Fruit fly (Drosophila melanogaster) whole organism, embryonic: ENCODE results near the gene ea.
A peak's percentile ranks its signal among the peaks of the same experiment; 100 is the strongest.

Experiments
- Adf1 ChIP-seq: fragments of 200-800 bp; sonication (Bioruptor generic); IDR thresholded peaks from 2 replicates; pipeline ENCODE4 v1.3.6; 2022; ENCODE audit warnings: missing biosample characterization, missing genetic modification characterization
- Blimp-1 ChIP-seq: fragments of 200-800 bp; sonication (Bioruptor generic); optimal IDR thresholded peaks from 3 replicates; lab custom pipeline; 2018; ENCODE audit warnings: missing biosample characterization, missing genetic modification characterization, mild to moderate bottlenecking, moderate library complexity, missing genetic modification reagents
- C15 ChIP-seq: fragments of 200-800 bp; sonication (Bioruptor generic); IDR thresholded peaks from 3 replicates; pipeline ENCODE4 v1.3.6; 2022; ENCODE audit warnings: missing biosample characterization, missing genetic modification characterization
- CG11456 ChIP-seq: fragments of 200-800 bp; sonication (Bioruptor generic); IDR thresholded peaks from 3 replicates; pipeline ENCODE4 v1.3.6; 2022; ENCODE audit warnings: missing biosample characterization, missing genetic modification characterization
- CG12942 ChIP-seq: fragments of 200-800 bp; sonication (Bioruptor generic); optimal IDR thresholded peaks from 3 replicates; lab custom pipeline; 2016; ENCODE audit warnings: missing biosample characterization, missing genetic modification characterization
- CG14014 ChIP-seq: fragments of 200-800 bp; sonication (Bioruptor generic); IDR thresholded peaks from 2 replicates; pipeline ENCODE4 v1.3.6; 2022; ENCODE audit warnings: missing biosample characterization, missing genetic modification characterization
- CG14710 ChIP-seq: fragments of 200-800 bp; sonication (Bioruptor generic); optimal IDR thresholded peaks from 3 replicates; lab custom pipeline; 2019; ENCODE audit warnings: missing biosample characterization, mild to moderate bottlenecking, missing genetic modification characterization, moderate library complexity
- CG14965 ChIP-seq: fragments of 200-800 bp; sonication (Bioruptor generic); optimal IDR thresholded peaks from 2 replicates; lab custom pipeline; 2016; ENCODE audit warnings: missing biosample characterization, missing genetic modification characterization, borderline replicate concordance
- CG16779 ChIP-seq: fragments of 200-800 bp; sonication (Bioruptor generic); IDR thresholded peaks from 2 replicates; pipeline ENCODE4 v1.3.6; 2022; ENCODE audit warnings: missing biosample characterization, missing genetic modification characterization
- CG18476 ChIP-seq: fragments of 200-800 bp; sonication (Bioruptor generic); optimal IDR thresholded peaks from 2 replicates; lab custom pipeline; 2016; ENCODE audit warnings: missing biosample characterization, mild to moderate bottlenecking, missing genetic modification characterization
- CG2199 ChIP-seq: fragments of 200-800 bp; sonication (Bioruptor generic); IDR thresholded peaks from 3 replicates; pipeline ENCODE4 v1.3.6; 2022; ENCODE audit warnings: missing biosample characterization, missing genetic modification characterization
- CG2712 ChIP-seq: fragments of 200-800 bp; optimal IDR thresholded peaks from 3 replicates; lab custom pipeline; 2019; ENCODE audit warnings: missing biosample characterization, mild to moderate bottlenecking, missing genetic modification characterization, moderate library complexity
- CG30431 ChIP-seq: fragments of 200-800 bp; sonication (Bioruptor generic); optimal IDR thresholded peaks from 2 replicates; lab custom pipeline; 2017; ENCODE audit warnings: missing biosample characterization, missing genetic modification characterization
- CG32767 ChIP-seq: fragments of 200-800 bp; sonication (Bioruptor generic); IDR thresholded peaks from 2 replicates; pipeline ENCODE4 v1.3.6; 2022; ENCODE audit warnings: missing biosample characterization, missing genetic modification characterization
- CG3847 ChIP-seq: fragments of 200-800 bp; sonication (Bioruptor generic); IDR thresholded peaks from 2 replicates; pipeline ENCODE4 v1.3.6; 2022; ENCODE audit warnings: missing biosample characterization, missing genetic modification characterization
- CG4328 ChIP-seq: fragments of 200-800 bp; sonication (Bioruptor generic); optimal IDR thresholded peaks from 3 replicates; lab custom pipeline; 2017; ENCODE audit warnings: missing biosample characterization, missing genetic modification reagents, missing genetic modification characterization
- CG43689 ChIP-seq: fragments of 200-800 bp; sonication (Bioruptor generic); IDR thresholded peaks from 2 replicates; pipeline ENCODE4 v1.3.6; 2022; ENCODE audit warnings: missing biosample characterization, missing genetic modification characterization
- CG6813 ChIP-seq: fragments of 200-800 bp; sonication (Bioruptor generic); optimal IDR thresholded peaks from 2 replicates; lab custom pipeline; 2017; ENCODE audit warnings: missing biosample characterization, missing genetic modification characterization, mild to moderate bottlenecking, moderate library complexity, missing genetic modification reagents
- CG6854 ChIP-seq: fragments of 200-800 bp; sonication (Bioruptor generic); optimal IDR thresholded peaks from 3 replicates; lab custom pipeline; 2017; ENCODE audit warnings: missing biosample characterization, mild to moderate bottlenecking, missing genetic modification characterization
- CG7987 ChIP-seq: fragments of 200-800 bp; sonication (Bioruptor generic); optimal IDR thresholded peaks from 2 replicates; lab custom pipeline; 2018; ENCODE audit warnings: missing biosample characterization, mild to moderate bottlenecking, missing genetic modification characterization, moderate library complexity
- D ChIP-seq, 2 experiments: fragments of 200-800 bp in 1 of 2; fragments of >200 bp in 1 of 2; sonication (Bioruptor generic) in 1 of 2; optimal IDR thresholded peaks; 2 replicates in 1 of 2; 3 replicates in 1 of 2; lab custom pipeline; 2017; ENCODE audit warnings: mild to moderate bottlenecking in 1 of 2, missing biosample characterization in 1 of 2, missing genetic modification characterization in 1 of 2, missing genetic modification reagents in 1 of 2
- Drgx ChIP-seq: fragments of 200-800 bp; sonication (Bioruptor generic); IDR thresholded peaks from 2 replicates; pipeline ENCODE4 v1.3.6; 2022; ENCODE audit warnings: missing biosample characterization, missing genetic modification characterization
- Eip74EF ChIP-seq, 2 experiments: fragments of 200-800 bp in 1 of 2; fragments of >200 bp in 1 of 2; sonication (Bioruptor generic) in 1 of 2; optimal IDR thresholded peaks; 2 replicates each; lab custom pipeline; 2017 to 2019; ENCODE audit warnings: missing biosample characterization in 2 of 2, missing genetic modification characterization in 2 of 2, mild to moderate bottlenecking in 1 of 2, moderate library complexity in 1 of 2
- Elba2 ChIP-seq: fragments of 200-800 bp; sonication (Bioruptor generic); optimal IDR thresholded peaks from 3 replicates; lab custom pipeline; 2016; ENCODE audit warnings: missing biosample characterization, missing genetic modification characterization
- Fer1 ChIP-seq: fragments of 200-800 bp; sonication (Bioruptor generic); optimal IDR thresholded peaks from 2 replicates; lab custom pipeline; 2017; ENCODE audit warnings: missing biosample characterization, mild to moderate bottlenecking, missing genetic modification characterization
- Jarid2 ChIP-seq: fragments of 200-800 bp; sonication (Bioruptor generic); optimal IDR thresholded peaks from 3 replicates; lab custom pipeline; 2017; ENCODE audit warnings: mild to moderate bottlenecking, missing biosample characterization, missing genetic modification reagents, missing genetic modification characterization
- Nf-YC ChIP-seq: fragments of 200-800 bp; optimal IDR thresholded peaks from 3 replicates; lab custom pipeline; 2019; ENCODE audit warnings: missing biosample characterization, mild to moderate bottlenecking, missing genetic modification characterization, moderate library complexity
- PHDP ChIP-seq: fragments of 200-800 bp; sonication (Bioruptor generic); optimal IDR thresholded peaks from 3 replicates; lab custom pipeline; 2018; ENCODE audit warnings: missing biosample characterization, mild to moderate bottlenecking, missing genetic modification characterization, moderate library complexity
- Taf1 ChIP-seq: fragments of 200-800 bp; sonication (Bioruptor generic); IDR thresholded peaks from 2 replicates; pipeline ENCODE4 v1.3.6; 2022; ENCODE audit warnings: missing biosample characterization, missing genetic modification characterization
- Trl ChIP-seq, 3 experiments: fragments of >200 bp in 2 of 3; fragments of 200-800 bp in 1 of 3; sonication (Bioruptor generic) in 1 of 3; optimal IDR thresholded peaks; 2 replicates in 1 of 3; 3 replicates in 2 of 3; lab custom pipeline; 2016 to 2017; ENCODE audit warnings: missing biosample characterization in 1 of 3, missing genetic modification characterization in 1 of 3
- Xrp1 ChIP-seq: fragments of 200-800 bp; sonication (Bioruptor generic); IDR thresholded peaks from 2 replicates; pipeline ENCODE4 v1.3.6; 2022; ENCODE audit warnings: missing biosample characterization, missing genetic modification characterization
- ap ChIP-seq: fragments of 200-800 bp; sonication (Bioruptor generic); IDR thresholded peaks from 2 replicates; pipeline ENCODE4 v1.3.6; 2022; ENCODE audit warnings: missing biosample characterization, missing genetic modification characterization
- ato ChIP-seq: fragments of 200-800 bp; sonication (Bioruptor generic); IDR thresholded peaks from 2 replicates; pipeline ENCODE4 v1.3.6; 2022; ENCODE audit warnings: missing biosample characterization, missing genetic modification characterization; ENCODE audit not compliant: partially characterized antibody
- cas ChIP-seq: fragments of 200-800 bp; sonication (Bioruptor generic); IDR thresholded peaks from 2 replicates; pipeline ENCODE4 v1.3.6; 2022; ENCODE audit warnings: missing biosample characterization, missing genetic modification characterization
- cato ChIP-seq: fragments of 200-800 bp; sonication (Bioruptor generic); optimal IDR thresholded peaks from 2 replicates; lab custom pipeline; 2016; ENCODE audit warnings: missing biosample characterization, missing genetic modification characterization, borderline replicate concordance
- crc ChIP-seq: fragments of 200-800 bp; sonication (Bioruptor generic); optimal IDR thresholded peaks from 2 replicates; lab custom pipeline; 2016; ENCODE audit warnings: missing biosample characterization, missing genetic modification characterization
- dpn ChIP-seq, 2 experiments: fragments of 200-800 bp; sonication (Bioruptor generic); optimal IDR thresholded peaks; 3 replicates each; lab custom pipeline; 2016; ENCODE audit warnings: missing biosample characterization in 2 of 2, missing genetic modification characterization in 2 of 2
- fd3F ChIP-seq: fragments of 200-800 bp; sonication (Bioruptor generic); optimal IDR thresholded peaks from 2 replicates; lab custom pipeline; 2018; ENCODE audit warnings: missing biosample characterization, mild to moderate bottlenecking, missing genetic modification characterization, moderate library complexity
- ftz-f1 ChIP-seq: fragments of 200-800 bp; sonication (Bioruptor generic); optimal IDR thresholded peaks from 2 replicates; lab custom pipeline; 2016; ENCODE audit warnings: missing biosample characterization, missing genetic modification characterization
- gcm ChIP-seq: fragments of 200-800 bp; sonication (Bioruptor generic); optimal IDR thresholded peaks from 2 replicates; lab custom pipeline; 2019; ENCODE audit warnings: missing biosample characterization, mild to moderate bottlenecking, missing genetic modification characterization, moderate library complexity
- gt ChIP-seq: fragments of 200-800 bp; sonication (Bioruptor generic); IDR thresholded peaks from 2 replicates; pipeline ENCODE4 v1.3.6; 2022; ENCODE audit warnings: missing biosample characterization, missing genetic modification characterization
- ind ChIP-seq: fragments of 200-800 bp; sonication (Bioruptor generic); optimal IDR thresholded peaks from 3 replicates; lab custom pipeline; 2016; ENCODE audit warnings: missing biosample characterization, missing genetic modification characterization
- jing ChIP-seq: fragments of 200-800 bp; sonication (Bioruptor generic); optimal IDR thresholded peaks from 2 replicates; lab custom pipeline; 2018; ENCODE audit warnings: missing biosample characterization, mild to moderate bottlenecking, missing genetic modification characterization
- lov ChIP-seq, 2 experiments: fragments of 200-800 bp in 1 of 2; fragments of >200 bp in 1 of 2; sonication (Bioruptor generic) in 1 of 2; IDR thresholded peaks in 1 of 2; optimal IDR thresholded peaks in 1 of 2; 2 replicates in 1 of 2; 3 replicates in 1 of 2; pipeline versions ENCODE4 v1.3.6 to Lab custom; 2017 to 2022; ENCODE audit warnings: missing biosample characterization in 1 of 2, missing genetic modification characterization in 1 of 2
- luna ChIP-seq: fragments of 200-800 bp; sonication (Bioruptor generic); optimal IDR thresholded peaks from 2 replicates; lab custom pipeline; 2016; ENCODE audit warnings: missing biosample characterization, missing genetic modification characterization
- pzg ChIP-seq: fragments of 200-800 bp; sonication (Bioruptor generic); optimal IDR thresholded peaks from 3 replicates; lab custom pipeline; 2018; ENCODE audit warnings: missing biosample characterization, mild to moderate bottlenecking, missing genetic modification characterization, moderate library complexity
- shn ChIP-seq: fragments of 200-800 bp; sonication (Bioruptor generic); optimal IDR thresholded peaks from 3 replicates; lab custom pipeline; 2016; ENCODE audit warnings: missing biosample characterization, missing genetic modification characterization
- sug ChIP-seq: fragments of 200-800 bp; optimal IDR thresholded peaks from 2 replicates; lab custom pipeline; 2019; ENCODE audit warnings: missing biosample characterization, mild to moderate bottlenecking, missing genetic modification characterization, moderate library complexity
- twi ChIP-seq: fragments of 200-800 bp; optimal IDR thresholded peaks from 2 replicates; lab custom pipeline; 2019; ENCODE audit warnings: missing biosample characterization, mild to moderate bottlenecking, missing genetic modification characterization, moderate library complexity
- usp ChIP-seq: fragments of >200 bp; optimal IDR thresholded peaks from 2 replicates; lab custom pipeline; 2017; ENCODE audit warnings: missing biosample characterization, missing genetic modification characterization

Gene ea

dm6 chr3R:15345198-15346017 lies 16.9 kb downstream of the ea start (continued):
- TF ChIP-seq CG2712 (tag; lab: Kevin White, UChicago) = no peak
- TF ChIP-seq crc (GFP tag; lab: Kevin White, UChicago) = no peak
- no peak for TF ChIP-seq CG14710
- TF ChIP-seq CG14014 (GFP tag; lab: Robert Waterston, UW) = no peak
- peak; percentile 98 for TF ChIP-seq Blimp-1
- TF ChIP-seq PHDP (tag; lab: Kevin White, UChicago) = no peak
- TF ChIP-seq Nf-YC = no peak
- no peak for TF ChIP-seq CG3847 (GFP tag; lab: Robert Waterston, UW)
- TF ChIP-seq Xrp1 (GFP tag; lab: Robert Waterston, UW) = no peak
- TF ChIP-seq ap (GFP tag; lab: Robert Waterston, UW) = no peak
- TF ChIP-seq Adf1 = no peak
- TF ChIP-seq Eip74EF (GFP tag; optimal IDR thresholded peaks at IDR 0.05; lab: Kevin White, UChicago) = no peak
- no peak for TF ChIP-seq C15
- peak; percentile 83 for TF ChIP-seq Elba2 (GFP tag; lab: Kevin White, UChicago)
- TF ChIP-seq cas = no peak
- no peak for TF ChIP-seq Drgx
- no peak for TF ChIP-seq CG7987
- TF ChIP-seq jing = no peak
- TF ChIP-seq CG32767 (GFP tag; lab: Robert Waterston, UW) = no peak
- TF ChIP-seq luna = no peak
- peak in 1 of 2 experiments; percentile 5 for TF ChIP-seq Trl (optimal IDR thresholded peaks at IDR 0.05; lab: Kevin White, UChicago)
- TF ChIP-seq Trl (GFP tag; optimal IDR thresholded peaks at IDR 0.05; lab: Kevin White, UChicago) = no peak
- no peak for TF ChIP-seq CG12942
- no peak for TF ChIP-seq shn
- no peak for TF ChIP-seq lov (optimal IDR thresholded peaks at IDR 0.05; lab: Kevin White, UChicago)
- TF ChIP-seq lov (GFP tag; IDR thresholded peaks at IDR 0.05; lab: Robert Waterston, UW) = no peak
- no peak for TF ChIP-seq CG2199 (GFP tag; lab: Robert Waterston, UW)
- no peak for TF ChIP-seq ato (GFP tag; lab: Robert Waterston, UW)
- peak; percentile 22 for TF ChIP-seq sug (tag; lab: Kevin White, UChicago)
- TF ChIP-seq Taf1 (GFP tag; lab: Robert Waterston, UW) = no peak
- no peak for TF ChIP-seq ind (GFP tag; lab: Kevin White, UChicago)
- TF ChIP-seq usp (GFP tag; lab: Kevin White, UChicago) = no peak
- no peak for TF ChIP-seq pzg

- TF ChIP-seq CG6854 (GFP tag; lab: Kevin White, UChicago) = no peak
- TF ChIP-seq CG18476 (GFP tag; lab: Kevin White, UChicago) = no peak
- TF ChIP-seq gcm (GFP tag; lab: Kevin White, UChicago) = no peak
- no peak for TF ChIP-seq cas
- peak; percentile 26 for TF ChIP-seq twi (tag; lab: Kevin White, UChicago)
- no peak for TF ChIP-seq CG4328
- no peak for TF ChIP-seq Fer1 (GFP tag; lab: Kevin White, UChicago)
- TF ChIP-seq CG14965 = no peak
- TF ChIP-seq Jarid2 (GFP tag; lab: Kevin White, UChicago) = no peak
- TF ChIP-seq CG11456 (GFP tag; lab: Robert Waterston, UW) = no peak
- no peak for TF ChIP-seq cato (GFP tag; lab: Kevin White, UChicago)
- TF ChIP-seq CG6813 (GFP tag; lab: Kevin White, UChicago) = no peak
- TF ChIP-seq gt (GFP tag; lab: Robert Waterston, UW) = no peak
- TF ChIP-seq CG43689 (GFP tag; lab: Robert Waterston, UW) = no peak
- no peak for TF ChIP-seq dpn (GFP tag; optimal IDR thresholded peaks at IDR 0.05; lab: Kevin White, UChicago)
- TF ChIP-seq D (optimal IDR thresholded peaks at IDR 0.05; lab: Kevin White, UChicago) = no peak
- TF ChIP-seq D (GFP tag; optimal IDR thresholded peaks at IDR 0.05; lab: Kevin White, UChicago) = no peak
- TF ChIP-seq CG16779 (GFP tag; lab: Robert Waterston, UW) = no peak
- TF ChIP-seq CG30431 = no peak
- TF ChIP-seq ftz-f1 (GFP tag; lab: Kevin White, UChicago) = no peak
- TF ChIP-seq fd3F (GFP tag; lab: Kevin White, UChicago) = no peak
These were observed 17.5 kb downstream of the ea start, which contains the start of the genes Surf4 and CG31301 for dm6 chr3R:15346018-15346383. Surf4 (minus strand) TSS chr3R:15346176. CG31301 (plus strand) TSS chr3R:15346205.
